Fruit fly (Drosophila melanogaster) whole organism, adult: Measurements from ENCODE around the gene Pdh.

Experiments
- bab1 ChIP-seq: fragments of 200-800 bp; sonication (Bioruptor generic); optimal IDR thresholded peaks from 3 replicates; lab custom pipeline; 2019; ENCODE audit warnings: missing biosample characterization, mild to moderate bottlenecking, missing genetic modification characterization, moderate library complexity
- kay ChIP-seq: fragments of 200-800 bp; sonication (Bioruptor generic); peaks from one replicate; lab custom pipeline; 2016; ENCODE audit warnings: missing biosample characterization, missing genetic modification characterization, borderline replicate concordance

DNA sequence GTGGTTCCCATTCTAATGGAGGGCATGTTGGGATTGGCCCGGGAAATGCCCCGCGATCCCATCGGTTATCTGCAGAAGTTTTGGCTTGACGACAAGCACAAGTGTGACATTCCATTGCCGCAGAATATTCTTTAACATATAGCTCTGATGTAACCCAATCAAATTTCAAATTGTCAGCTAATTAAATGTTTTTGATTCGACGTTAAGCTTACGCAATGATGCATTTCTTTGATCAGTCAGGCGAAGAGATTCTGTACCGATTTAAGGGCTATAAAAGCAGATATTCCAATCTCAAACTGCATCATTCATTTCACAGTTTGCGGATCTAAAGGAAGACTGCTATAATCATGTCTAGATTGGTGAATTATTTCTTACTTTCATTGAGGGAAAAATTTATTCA is 22.5 kb downstream of the Pdh start, which contains the start of gene retinin:
- TF ChIP-seq kay (GFP tag; lab: Kevin White, UChicago) (no peak), bab1 (GFP tag; lab: Kevin White, UChicago) (no peak)
